Fruit fly (Drosophila melanogaster): Measurements from ENCODE around the gene CG43251.
A peak's percentile ranks its signal among the peaks of the same experiment; 100 is the strongest.

dm6 chr3L:20784394-20784793 lies 25.7 kb downstream of the CG43251 start:
- TF ChIP-seq N (GFP tag; optimal IDR thresholded peaks at IDR 0.05) (no peak), Hnf4 (GFP tag; optimal IDR thresholded peaks at IDR 0.05) (no peak), fru (GFP tag; optimal IDR thresholded peaks at IDR 0.05) (no peak), Jra (GFP tag; optimal IDR thresholded peaks at IDR 0.05) (no peak), usp (GFP tag; optimal IDR thresholded peaks at IDR 0.05) (no peak), jim (GFP tag; optimal IDR thresholded peaks at IDR 0.05) (no peak), ey (GFP tag; optimal IDR thresholded peaks at IDR 0.05) (no peak), CG9705 (GFP tag; optimal IDR thresholded peaks at IDR 0.05) (no peak), lola (GFP tag; optimal IDR thresholded peaks at IDR 0.05) (no peak), Rel (GFP tag; optimal IDR thresholded peaks at IDR 0.05) (no peak), Rel (tag; optimal IDR thresholded peaks at IDR 0.05) (peak; percentile 75), Abd-B (GFP tag; optimal IDR thresholded peaks at IDR 0.05) (no peak), Dfd (GFP tag; optimal IDR thresholded peaks at IDR 0.05) (no peak)
